Worm (Caenorhabditis elegans) whole organism, L1 larva: ENCODE measurements around the gene F10E9.2.
A peak's percentile ranks its signal among the peaks of the same experiment; 100 is the strongest.

Experiments
- C04F5.9 ChIP-seq: sonication (generic microtip); optimal IDR thresholded peaks from 2 replicates; lab custom pipeline; 2016; ENCODE audit warnings: missing genetic modification characterization, missing compliant biosample characterization
- ceh-88 ChIP-seq: fragments of 200-800 bp; sonication (Bioruptor generic); IDR thresholded peaks from 2 replicates; pipeline ENCODE4 v1.3.6; 2022; ENCODE audit warnings: missing genetic modification characterization, missing compliant biosample characterization
- dpl-1 ChIP-seq, 3 experiments: fragments of 150-350 bp in 2 of 3; sonication (generic microtip) in 1 of 3; optimal IDR thresholded peaks; 2 replicates each; lab custom pipeline; 2014 to 2017; ENCODE audit warnings: missing biosample characterization in 3 of 3, missing genetic modification characterization in 3 of 3, missing genetic modification reagents in 3 of 3
- efl-1 ChIP-seq, 4 experiments: fragments of 150-350 bp; optimal IDR thresholded peaks in 3 of 4; peaks in 1 of 4; 1 replicate in 1 of 4; 2 replicates in 3 of 4; lab custom pipeline; 2014; ENCODE audit warnings: missing biosample characterization in 2 of 4, missing genetic modification characterization in 2 of 4, missing genetic modification reagents in 2 of 4
- elt-2 ChIP-seq: sonication (generic microtip); optimal IDR thresholded peaks from 2 replicates; lab custom pipeline; 2016; ENCODE audit warnings: missing genetic modification characterization, mild to moderate bottlenecking, inconsistent platforms, missing compliant biosample characterization, missing genetic modification reagents
- hpl-2 ChIP-seq: fragments of 150-350 bp; optimal IDR thresholded peaks from 2 replicates; lab custom pipeline; 2014; ENCODE audit warnings: missing biosample characterization, missing genetic modification reagents, missing genetic modification characterization
- lin-15B ChIP-seq: fragments of 150-350 bp; sonication (generic microtip); optimal IDR thresholded peaks from 3 replicates; lab custom pipeline; 2014; ENCODE audit warnings: missing biosample characterization, missing genetic modification characterization
- lin-35 ChIP-seq, 2 experiments: fragments of 150-350 bp; optimal IDR thresholded peaks; 2 replicates each; lab custom pipeline; 2014; ENCODE audit warnings: missing biosample characterization in 2 of 2, missing genetic modification characterization in 2 of 2, missing genetic modification reagents in 2 of 2
- mab-9 ChIP-seq: fragments of 200-800 bp; sonication (Bioruptor generic); IDR thresholded peaks from 2 replicates; pipeline ENCODE4 v1.3.6; 2022; ENCODE audit warnings: missing genetic modification reagents, missing genetic modification characterization, missing compliant biosample characterization
- mep-1 ChIP-seq: fragments of 150-350 bp; optimal IDR thresholded peaks from 2 replicates; lab custom pipeline; 2014; ENCODE audit warnings: missing biosample characterization, missing genetic modification characterization
- nhr-84 ChIP-seq: sonication (generic microtip); optimal IDR thresholded peaks from 2 replicates; lab custom pipeline; 2017; ENCODE audit warnings: missing biosample characterization, missing genetic modification characterization
- pag-3 ChIP-seq: sonication (generic microtip); optimal IDR thresholded peaks from 2 replicates; lab custom pipeline; 2017; ENCODE audit warnings: missing genetic modification characterization, mild to moderate bottlenecking, missing compliant biosample characterization, antibody characterized with exemption, borderline replicate concordance; ENCODE audit not compliant: insufficient read depth
- pax-3 ChIP-seq: fragments of 200-800 bp; sonication (Bioruptor generic); optimal IDR thresholded peaks from 2 replicates; lab custom pipeline; 2018; ENCODE audit warnings: mild to moderate bottlenecking, missing genetic modification characterization, moderate library complexity, missing compliant biosample characterization
- rnt-1 ChIP-seq: sonication (generic microtip); optimal IDR thresholded peaks from 2 replicates; lab custom pipeline; 2016; ENCODE audit warnings: mild to moderate bottlenecking, missing genetic modification characterization, moderate library complexity, missing compliant biosample characterization
- skn-1 ChIP-seq: fragments of 150-350 bp; optimal IDR thresholded peaks from 2 replicates; lab custom pipeline; 2014; ENCODE audit warnings: missing biosample characterization, missing genetic modification characterization
- tlp-1 ChIP-seq: fragments of 150-350 bp; optimal IDR thresholded peaks from 2 replicates; lab custom pipeline; 2014; ENCODE audit warnings: missing biosample characterization, missing genetic modification characterization
- unc-98 ChIP-seq: fragments of 200-800 bp; sonication (Bioruptor generic); IDR thresholded peaks from 2 replicates; pipeline ENCODE4 v1.3.6; 2022; ENCODE audit warnings: missing genetic modification characterization, missing compliant biosample characterization

Gene F10E9.2

DNA sequence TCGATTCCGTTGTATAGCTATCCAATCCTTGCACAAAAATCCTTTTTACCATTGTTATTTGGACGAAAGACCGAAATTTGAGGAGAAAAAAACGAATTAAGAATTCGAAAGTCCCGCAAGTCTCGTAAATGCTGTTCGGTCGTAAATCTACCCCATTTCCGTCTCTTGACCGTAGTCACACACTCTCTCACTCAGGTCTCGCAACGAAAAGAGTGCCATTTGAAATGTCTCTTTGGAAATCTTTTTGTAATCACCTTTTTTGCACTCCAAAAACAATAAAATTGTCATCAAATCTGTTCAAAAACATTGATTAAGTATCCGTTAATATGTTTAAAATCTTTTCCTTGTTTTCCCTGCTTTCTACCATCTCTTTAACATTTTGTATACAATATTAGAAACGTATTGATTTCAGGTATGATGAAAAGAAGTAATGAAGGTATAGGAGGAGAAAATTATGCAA is 45.8 kb downstream of the F10E9.2 start, which contains the start of the genes R05D3.8 and rfp-1 (continued):
- TF ChIP-seq hpl-2 (GFP tag; lab: Kevin White, UChicago) = no peak
- no peak for TF ChIP-seq nhr-84
- TF ChIP-seq tlp-1 (tag; lab: Kevin White, UChicago) = no peak
- peak; percentile 58 for TF ChIP-seq C04F5.9 (tag; lab: Kevin White, UChicago)
- no peak for TF ChIP-seq pax-3 (tag; lab: Kevin White, UChicago)
- TF ChIP-seq skn-1 (tag; lab: Kevin White, UChicago) = peak; percentile 59
- 0 out of 2 replicates have a peak, but pooled peaks have one; percentile 36 for TF ChIP-seq ceh-88 (GFP tag; lab: Robert Waterston, UW)

DNA sequence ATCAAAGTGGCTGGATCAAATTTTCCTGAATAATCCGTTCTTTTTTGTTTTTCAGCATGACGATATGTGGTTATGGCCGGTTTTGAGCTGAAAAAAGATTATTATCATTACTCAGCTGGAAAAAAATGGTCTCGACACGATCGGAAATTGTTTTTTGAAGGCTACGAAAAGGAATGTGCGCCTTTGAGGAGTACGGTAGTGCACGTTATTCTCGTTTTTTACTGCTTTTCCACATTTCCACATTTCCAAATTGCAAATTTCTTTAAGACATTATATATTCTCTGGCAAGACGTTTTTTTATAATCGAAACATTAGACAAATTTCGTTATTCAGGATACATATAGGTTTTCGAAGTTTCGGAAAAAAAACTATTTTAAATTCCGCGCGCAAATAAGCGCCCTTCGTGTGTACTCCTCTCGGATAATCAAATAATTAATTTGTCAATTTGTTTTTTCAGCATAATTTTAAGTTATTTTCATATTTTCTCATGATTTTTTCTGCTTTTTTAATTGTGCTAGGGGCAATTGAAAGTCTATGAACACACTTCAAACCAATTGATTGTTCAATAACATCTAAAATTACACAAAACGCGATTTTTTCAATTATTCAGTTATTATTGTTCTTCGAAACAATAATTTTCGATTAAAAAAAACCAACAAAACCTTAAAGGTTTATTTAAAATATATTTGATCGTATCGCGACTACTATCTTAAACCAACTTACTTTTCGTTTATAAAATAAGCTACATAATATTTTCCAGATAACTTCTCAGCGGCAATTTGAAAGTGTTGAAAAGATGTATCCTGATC is 51.0 kb downstream of the F10E9.2 start, which contains the start of gene R05D3.3:
R05D3.3 (plus strand) TSS at position 759 of the 809 bp plus-strand sequence.
- peak in 1 of 2 experiments; percentile 62 for TF ChIP-seq lin-35 (GFP tag; optimal IDR thresholded peaks at IDR 0.05; lab: Kevin White, UChicago)
- no peak for TF ChIP-seq unc-98 (GFP tag; lab: Robert Waterston, UW)
- TF ChIP-seq mab-9 = no peak
- peak in 2 of 3 experiments; percentile 4 to 36 for TF ChIP-seq dpl-1 (GFP tag; optimal IDR thresholded peaks at IDR 0.05; lab: Kevin White, UChicago)
- no peak for TF ChIP-seq skn-1 (tag; lab: Kevin White, UChicago)
- TF ChIP-seq mep-1 (tag; lab: Kevin White, UChicago) = no peak
- TF ChIP-seq rnt-1 (tag; lab: Kevin White, UChicago) = no peak
- no peak for TF ChIP-seq elt-2 (tag; lab: Kevin White, UChicago)
- no peak for TF ChIP-seq lin-15B (tag; lab: Kevin White, UChicago)
- TF ChIP-seq pag-3 (tag; lab: Kevin White, UChicago) = no peak
- peak in 1 of 2 experiments; percentile 29 for TF ChIP-seq efl-1 (optimal IDR thresholded peaks at IDR 0.05; lab: Kevin White, UChicago)
- peak; percentile 33 to 93 for TF ChIP-seq efl-1 (GFP tag; optimal IDR thresholded peaks at IDR 0.05 in 1 of 2; lab: Kevin White, UChicago)
